Worm (Caenorhabditis elegans): ENCODE data around the gene fbxa-170.

fbxa-170 gene

DNA sequence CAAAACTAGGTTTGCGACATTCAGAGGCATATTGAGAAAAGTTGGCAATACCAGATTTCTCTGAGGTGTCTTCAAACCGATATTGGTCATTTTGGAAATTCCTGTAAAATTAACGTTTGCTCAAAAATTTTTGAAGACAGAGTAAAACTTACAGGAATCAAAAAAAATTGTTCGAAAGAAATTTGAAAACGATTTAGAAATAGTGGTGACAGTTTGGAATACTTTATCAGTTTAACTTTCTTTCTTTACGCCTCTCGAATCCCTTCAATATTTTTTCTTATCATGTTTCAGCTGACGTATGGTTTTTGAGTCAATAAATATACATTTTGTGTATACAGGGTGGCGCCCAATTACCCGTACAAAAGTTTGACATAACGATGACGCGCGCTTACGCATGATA is 40.6 kb upstream of the fbxa-170 start, which contains the start of gene fbxa-53:
Gene fbxa-53 (minus strand): TSS at position 101 of the 400 bp plus-strand sequence.
- TF ChIP-seq sea-2 (GFP tag; IDR thresholded peaks at IDR 0.05) (no peak), F23B12.7 (tag; optimal IDR thresholded peaks at IDR 0.05; ENCODE audit: insufficient read depth) (no peak), dpff-1 (tag; optimal IDR thresholded peaks at IDR 0.05) (no peak), ZK185.1 (tag; optimal IDR thresholded peaks at IDR 0.05; ENCODE audit: poor library complexity, severe bottlenecking) (no peak), zfh-2 (GFP tag; conservative IDR thresholded peaks at IDR 0.05) (no peak), mxl-1 (tag; optimal IDR thresholded peaks at IDR 0.05) (no peak), madf-3 (GFP tag; IDR thresholded peaks at IDR 0.05) (no peak), B0261.1 (tag; optimal IDR thresholded peaks at IDR 0.05) (no peak)

DNA sequence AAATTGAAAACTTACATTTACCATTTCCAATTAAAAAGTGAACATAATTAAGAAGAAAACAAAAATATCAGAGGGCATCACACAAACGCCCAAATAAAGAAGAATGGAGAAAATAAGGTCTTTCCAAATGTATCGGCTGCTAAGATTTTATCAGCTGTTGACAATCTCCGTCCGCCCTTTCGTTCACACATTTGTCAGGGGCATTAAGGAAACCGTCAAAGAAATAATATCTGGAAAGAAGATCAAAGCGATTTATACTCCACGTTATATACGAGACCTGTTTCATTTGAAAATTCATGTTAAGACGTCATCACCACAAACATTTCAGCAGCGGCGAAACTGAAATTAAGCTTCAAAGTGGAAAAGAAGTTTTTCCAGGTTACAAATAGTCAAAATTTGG is 34.6 kb upstream of the fbxa-170 start, which contains the start of gene fbxa-52:
Gene fbxa-52 (minus strand): TSS at position 101 of the 400 bp plus-strand sequence.
- TF ChIP-seq hrde-1 (tag; optimal IDR thresholded peaks at IDR 0.05; ENCODE audit: borderline replicate concordance) (no peak), lin-54 (GFP tag; optimal IDR thresholded peaks at IDR 0.05) (no peak), attf-6 (GFP tag; IDR thresholded peaks at IDR 0.05) (no peak), attf-3 (GFP tag; conservative IDR thresholded peaks at IDR 0.05) (no peak)

DNA sequence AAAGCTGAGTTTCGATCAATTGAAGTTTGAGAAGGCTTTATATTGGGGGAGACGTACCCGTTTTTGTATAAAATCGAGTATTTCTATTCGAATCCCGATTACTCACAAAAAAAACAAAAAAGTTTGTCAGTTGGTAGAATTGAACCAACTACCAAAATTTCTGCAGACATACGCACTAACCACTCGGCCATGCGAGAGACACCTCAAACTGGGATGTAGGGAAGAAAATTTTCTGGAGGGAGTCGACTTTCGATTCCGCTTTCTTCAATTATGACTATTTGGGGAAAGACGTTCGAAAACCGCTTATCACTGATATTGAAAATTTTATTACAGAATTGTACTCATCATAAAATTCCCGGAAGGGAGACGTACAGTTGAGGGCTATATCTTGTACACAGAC is 29.3 kb upstream of the fbxa-170 start:
- TF ChIP-seq tbp1 (GFP tag; optimal IDR thresholded peaks at IDR 0.05): peak; percentile 81
- peak; percentile 22 for TF ChIP-seq rpc-1 (optimal IDR thresholded peaks at IDR 0.05)
- peak; percentile 65 for TF ChIP-seq rpc-1 (tag; optimal IDR thresholded peaks at IDR 0.05)
- peak; percentile 53; the same call in 1 of the 2 replicates for TF ChIP-seq lin-26 (GFP tag; IDR thresholded peaks at IDR 0.05)
- peak; percentile 59 for TF ChIP-seq B0261.1 (tag; optimal IDR thresholded peaks at IDR 0.05)

DNA sequence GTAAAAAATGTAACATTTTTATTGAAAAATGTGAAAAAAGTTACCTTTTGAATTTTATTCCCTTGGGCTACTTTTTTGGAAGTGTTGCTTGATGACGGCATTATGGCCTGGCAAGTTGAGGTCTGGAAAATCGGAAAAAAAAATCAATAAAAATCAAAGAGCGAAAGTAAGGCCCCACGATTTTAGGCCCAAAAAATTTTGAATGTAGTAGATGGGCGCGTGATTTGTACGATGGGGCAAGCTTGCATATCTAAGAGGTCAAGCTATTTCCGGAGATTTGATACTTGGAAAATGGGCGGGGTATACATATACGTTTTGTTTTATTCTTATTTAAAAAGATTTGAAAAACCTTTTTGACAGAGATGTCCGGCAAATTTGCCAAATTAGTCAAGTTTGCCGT is 28.6 kb upstream of the fbxa-170 start, which contains the start of gene F07G6.5:
Gene F07G6.5 (minus strand): TSS at position 101 of the 400 bp plus-strand sequence.
- no peak for TF ChIP-seq nhr-179 (tag; optimal IDR thresholded peaks at IDR 0.05)
- TF ChIP-seq nhr-120 (GFP tag; IDR thresholded peaks at IDR 0.05): no peak
- no peak for TF ChIP-seq Y53G8AR.9 (GFP tag; conservative IDR thresholded peaks at IDR 0.05)
- TF ChIP-seq F33H1.4 (GFP tag; IDR thresholded peaks at IDR 0.05): no peak
- TF ChIP-seq ztf-6 (GFP tag; IDR thresholded peaks at IDR 0.05): no peak
- TF ChIP-seq attf-6 (GFP tag; IDR thresholded peaks at IDR 0.05): no peak
- no peak for TF ChIP-seq Y53F4B.3 (GFP tag; IDR thresholded peaks at IDR 0.05)
- no peak for TF ChIP-seq attf-5 (GFP tag; optimal IDR thresholded peaks at IDR 0.05)
- no peak for TF ChIP-seq sea-2 (GFP tag; IDR thresholded peaks at IDR 0.05)
- no peak for TF ChIP-seq ceh-100 (GFP tag; IDR thresholded peaks at IDR 0.05)
- TF ChIP-seq bed-2 (GFP tag; IDR thresholded peaks at IDR 0.05): no peak
- TF ChIP-seq egl-44 (GFP tag; IDR thresholded peaks at IDR 0.05): no peak
- no peak for TF ChIP-seq rpc-1 (optimal IDR thresholded peaks at IDR 0.05)
- no peak for TF ChIP-seq rpc-1 (tag; optimal IDR thresholded peaks at IDR 0.05)
- no peak for TF ChIP-seq T26A5.8 (tag; optimal IDR thresholded peaks at IDR 0.05)
- no peak for TF ChIP-seq B0019.2 (GFP tag; conservative IDR thresholded peaks at IDR 0.05)
- no peak for TF ChIP-seq K12H6.12 (tag; optimal IDR thresholded peaks at IDR 0.05)
- no peak for TF ChIP-seq chd-7 (tag; optimal IDR thresholded peaks at IDR 0.05)
- TF ChIP-seq ztf-18 (tag; optimal IDR thresholded peaks at IDR 0.05): no peak

DNA sequence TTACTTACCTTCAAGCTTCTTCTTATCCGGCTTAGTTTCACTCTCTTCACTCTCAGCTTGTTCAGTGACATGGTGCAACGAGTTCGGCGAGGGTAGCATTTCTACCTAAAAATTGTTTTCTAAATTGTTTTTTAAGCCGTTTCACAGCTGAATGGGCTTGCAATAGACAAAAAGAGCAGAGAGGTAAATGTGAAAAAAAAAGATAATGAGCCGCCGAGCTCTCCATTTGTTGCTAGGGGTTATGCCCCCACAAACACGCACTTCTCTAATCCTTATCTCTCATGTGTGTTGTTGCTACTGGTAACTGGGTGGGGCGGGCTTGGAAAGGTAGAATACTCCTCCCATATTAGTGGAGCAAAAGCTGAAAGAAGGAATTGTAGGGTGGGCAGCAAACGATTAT is 25.9 kb upstream of the fbxa-170 start, which contains the start of gene C36C9.5:
Gene C36C9.5 (minus strand): TSS at position 101 of the 400 bp plus-strand sequence.
- no peak for TF ChIP-seq hsf-1 (GFP tag; IDR thresholded peaks at IDR 0.05)
- no peak for TF ChIP-seq ZK185.1 (tag; optimal IDR thresholded peaks at IDR 0.05; ENCODE audit: poor library complexity, severe bottlenecking)
- no peak for TF ChIP-seq madf-6 (GFP tag; IDR thresholded peaks at IDR 0.05)
- TF ChIP-seq dpff-1 (tag; optimal IDR thresholded peaks at IDR 0.05): no peak
- no peak for TF ChIP-seq aptf-3 (GFP tag; IDR thresholded peaks at IDR 0.05)
- no peak for TF ChIP-seq snpc-1.1 (tag; optimal IDR thresholded peaks at IDR 0.05; ENCODE audit: insufficient read depth)
- TF ChIP-seq B0336.3 (GFP tag; IDR thresholded peaks at IDR 0.05): no peak
- TF ChIP-seq F57A8.1 (GFP tag; optimal IDR thresholded peaks at IDR 0.05): no peak
- TF ChIP-seq mel-28 (tag; optimal IDR thresholded peaks at IDR 0.05; ENCODE audit: borderline replicate concordance): no peak
- no peak for TF ChIP-seq let-607 (tag; optimal IDR thresholded peaks at IDR 0.05)
- no peak for TF ChIP-seq cebp-2 (GFP tag; IDR thresholded peaks at IDR 0.05)
- no peak for TF ChIP-seq chd-7 (tag; optimal IDR thresholded peaks at IDR 0.05)
- no peak for TF ChIP-seq Y53G8AR.9 (GFP tag; conservative IDR thresholded peaks at IDR 0.05)
- no peak for TF ChIP-seq ccch-3 (GFP tag; optimal IDR thresholded peaks at IDR 0.05)
- TF ChIP-seq snpc-4 (GFP tag; optimal IDR thresholded peaks at IDR 0.05): no peak
- no peak for TF ChIP-seq snpc-4 (tag; optimal IDR thresholded peaks at IDR 0.05)
